Fruit fly (Drosophila melanogaster) whole organism, embryonic: ENCODE results near the gene kibra.
A peak's percentile ranks its signal among the peaks of the same experiment; 100 is the strongest.

Experiments
- Adf1 ChIP-seq: fragments of 200-800 bp; sonication (Bioruptor generic); IDR thresholded peaks from 2 replicates; pipeline ENCODE4 v1.3.6; 2022; ENCODE audit warnings: missing biosample characterization, missing genetic modification characterization
- Atf-2 ChIP-seq: fragments of 200-800 bp; sonication (Bioruptor generic); optimal IDR thresholded peaks from 2 replicates; lab custom pipeline; 2016; ENCODE audit warnings: missing biosample characterization, missing genetic modification characterization
- Atf6 ChIP-seq: fragments of 200-800 bp; sonication (Bioruptor generic); IDR thresholded peaks from 2 replicates; pipeline ENCODE4 v1.3.6; 2022; ENCODE audit warnings: missing biosample characterization, missing genetic modification characterization
- Bdp1 ChIP-seq: fragments of 200-800 bp; sonication (Bioruptor generic); optimal IDR thresholded peaks from 3 replicates; lab custom pipeline; 2016; ENCODE audit warnings: missing biosample characterization, missing genetic modification characterization
- CG10462 ChIP-seq: fragments of 200-800 bp; sonication (Bioruptor generic); optimal IDR thresholded peaks from 2 replicates; lab custom pipeline; 2016; ENCODE audit warnings: missing biosample characterization, missing genetic modification characterization
- CG11504 ChIP-seq: fragments of 200-800 bp; sonication (Bioruptor generic); optimal IDR thresholded peaks from 3 replicates; lab custom pipeline; 2019; ENCODE audit warnings: missing biosample characterization, mild to moderate bottlenecking, missing genetic modification characterization, moderate library complexity
- CG11560 ChIP-seq: fragments of 200-800 bp; sonication (Bioruptor generic); IDR thresholded peaks from 3 replicates; pipeline ENCODE4 v1.3.6; 2022; ENCODE audit warnings: missing biosample characterization, missing genetic modification characterization
- CG11695 ChIP-seq: fragments of 200-800 bp; sonication (Bioruptor generic); IDR thresholded peaks from 3 replicates; pipeline ENCODE4 v1.3.6; 2022; ENCODE audit warnings: missing biosample characterization, missing genetic modification characterization
- CG11696 ChIP-seq: fragments of 200-800 bp; sonication (Bioruptor generic); IDR thresholded peaks from 2 replicates; pipeline ENCODE4 v1.3.6; 2022; ENCODE audit warnings: missing biosample characterization, missing genetic modification characterization
- CG12071 ChIP-seq: fragments of 200-800 bp; sonication (Bioruptor generic); optimal IDR thresholded peaks from 3 replicates; lab custom pipeline; 2018; ENCODE audit warnings: missing biosample characterization, mild to moderate bottlenecking, missing genetic modification characterization
- CG14441 ChIP-seq: fragments of 200-800 bp; sonication (Bioruptor generic); IDR thresholded peaks from 2 replicates; pipeline ENCODE4 v1.3.6; 2022; ENCODE audit warnings: missing biosample characterization, missing genetic modification characterization
- CG15269 ChIP-seq: fragments of 200-800 bp; sonication (Bioruptor generic); optimal IDR thresholded peaks from 2 replicates; lab custom pipeline; 2018; ENCODE audit warnings: missing biosample characterization, mild to moderate bottlenecking, missing genetic modification characterization, moderate library complexity
- CG15601 ChIP-seq: fragments of 200-800 bp; sonication (Bioruptor generic); optimal IDR thresholded peaks from 3 replicates; lab custom pipeline; 2019; ENCODE audit warnings: missing biosample characterization, mild to moderate bottlenecking, missing genetic modification characterization, moderate library complexity
- CG17912 ChIP-seq: fragments of 200-800 bp; sonication (Bioruptor generic); optimal IDR thresholded peaks from 2 replicates; lab custom pipeline; 2018; ENCODE audit warnings: missing biosample characterization, mild to moderate bottlenecking, missing genetic modification characterization
- CG2678 ChIP-seq: fragments of 200-800 bp; sonication (Bioruptor generic); optimal IDR thresholded peaks from 3 replicates; lab custom pipeline; 2019; ENCODE audit warnings: missing biosample characterization, mild to moderate bottlenecking, missing genetic modification characterization, moderate library complexity
- CG30403 ChIP-seq: fragments of 200-800 bp; sonication (Bioruptor generic); optimal IDR thresholded peaks from 3 replicates; lab custom pipeline; 2016; ENCODE audit warnings: missing biosample characterization, missing genetic modification characterization
- CG32532 ChIP-seq: fragments of 200-800 bp; sonication (Bioruptor generic); IDR thresholded peaks from 2 replicates; pipeline ENCODE4 v1.3.6; 2022; ENCODE audit warnings: missing biosample characterization, missing genetic modification characterization
- CG34224 ChIP-seq: fragments of 200-800 bp; sonication (Bioruptor generic); IDR thresholded peaks from 3 replicates; pipeline ENCODE4 v1.3.6; 2022; ENCODE audit warnings: missing biosample characterization, missing genetic modification characterization; ENCODE audit not compliant: partially characterized antibody
- CG34422 ChIP-seq: fragments of 200-800 bp; sonication (Bioruptor generic); IDR thresholded peaks from 3 replicates; pipeline ENCODE4 v1.3.6; 2022; ENCODE audit warnings: missing biosample characterization, missing genetic modification characterization
- CG3726 ChIP-seq: fragments of 200-800 bp; sonication (Bioruptor generic); IDR thresholded peaks from 3 replicates; pipeline ENCODE4, ENCODE4 v1.3.6; 2022; ENCODE audit warnings: missing biosample characterization, missing genetic modification characterization
- CG4707 ChIP-seq: fragments of 200-800 bp; sonication (Bioruptor generic); optimal IDR thresholded peaks from 2 replicates; lab custom pipeline; 2018; ENCODE audit warnings: missing biosample characterization, mild to moderate bottlenecking, missing genetic modification characterization, moderate library complexity
- CG6791 ChIP-seq: fragments of 200-800 bp; sonication (Bioruptor generic); IDR thresholded peaks from 3 replicates; pipeline ENCODE4 v1.3.6; 2022; ENCODE audit warnings: missing biosample characterization, missing genetic modification characterization; ENCODE audit not compliant: partially characterized antibody
- CG8765 ChIP-seq: fragments of 200-800 bp; sonication (Bioruptor generic); IDR thresholded peaks from 2 replicates; pipeline ENCODE4 v1.3.6; 2022; ENCODE audit warnings: missing biosample characterization, missing genetic modification characterization
- CoRest ChIP-seq: fragments of 200-800 bp; sonication (Bioruptor generic); optimal IDR thresholded peaks from 3 replicates; lab custom pipeline; 2018; ENCODE audit warnings: missing biosample characterization, mild to moderate bottlenecking, missing genetic modification characterization, moderate library complexity
- Dip3 ChIP-seq: fragments of 200-800 bp; sonication (Bioruptor generic); optimal IDR thresholded peaks from 3 replicates; lab custom pipeline; 2016; ENCODE audit warnings: missing biosample characterization, missing genetic modification characterization
- Fer2 ChIP-seq: fragments of 200-800 bp; sonication (Bioruptor generic); optimal IDR thresholded peaks from 2 replicates; lab custom pipeline; 2018; ENCODE audit warnings: missing biosample characterization, mild to moderate bottlenecking, missing genetic modification characterization, moderate library complexity
- Hey ChIP-seq: fragments of 200-800 bp; sonication (Bioruptor generic); optimal IDR thresholded peaks from 3 replicates; lab custom pipeline; 2018; ENCODE audit warnings: missing biosample characterization, mild to moderate bottlenecking, missing genetic modification characterization
- Hr39 ChIP-seq: fragments of >200 bp; optimal IDR thresholded peaks from 2 replicates; lab custom pipeline; 2017
- Hr51 ChIP-seq, 2 experiments: fragments of 200-800 bp; sonication (Bioruptor generic); optimal IDR thresholded peaks; 2 replicates in 1 of 2; 3 replicates in 1 of 2; lab custom pipeline; 2016 to 2018; ENCODE audit warnings: missing biosample characterization in 2 of 2, missing genetic modification characterization in 2 of 2, mild to moderate bottlenecking in 1 of 2, moderate library complexity in 1 of 2
- NFAT ChIP-seq: fragments of 200-800 bp; sonication (Bioruptor generic); IDR thresholded peaks from 2 replicates; pipeline ENCODE4 v1.3.6; 2022; ENCODE audit warnings: missing biosample characterization, missing genetic modification characterization
- Nf-YB ChIP-seq: fragments of 200-800 bp; sonication (Bioruptor generic); optimal IDR thresholded peaks from 3 replicates; lab custom pipeline; 2019; ENCODE audit warnings: missing biosample characterization, mild to moderate bottlenecking, missing genetic modification characterization, moderate library complexity
- Nf-YC ChIP-seq: fragments of 200-800 bp; optimal IDR thresholded peaks from 3 replicates; lab custom pipeline; 2019; ENCODE audit warnings: missing biosample characterization, mild to moderate bottlenecking, missing genetic modification characterization, moderate library complexity
- PHDP ChIP-seq: fragments of 200-800 bp; sonication (Bioruptor generic); optimal IDR thresholded peaks from 3 replicates; lab custom pipeline; 2018; ENCODE audit warnings: missing biosample characterization, mild to moderate bottlenecking, missing genetic modification characterization, moderate library complexity
- Xbp1 ChIP-seq: fragments of 200-800 bp; sonication (Bioruptor generic); optimal IDR thresholded peaks from 3 replicates; lab custom pipeline; 2016; ENCODE audit warnings: missing biosample characterization, mild to moderate bottlenecking, missing genetic modification characterization
- Xrp1 ChIP-seq: fragments of 200-800 bp; sonication (Bioruptor generic); IDR thresholded peaks from 2 replicates; pipeline ENCODE4 v1.3.6; 2022; ENCODE audit warnings: missing biosample characterization, missing genetic modification characterization
- ac ChIP-seq: fragments of 200-800 bp; sonication (Bioruptor generic); optimal IDR thresholded peaks from 3 replicates; lab custom pipeline; 2017; ENCODE audit warnings: missing biosample characterization, mild to moderate bottlenecking, missing genetic modification characterization
- aop ChIP-seq: fragments of 200-800 bp; sonication (Bioruptor generic); IDR thresholded peaks from 2 replicates; pipeline ENCODE4 v1.3.6; 2022; ENCODE audit warnings: missing biosample characterization, missing genetic modification characterization
- ash1 ChIP-seq: fragments of 200-800 bp; sonication (Bioruptor generic); optimal IDR thresholded peaks from 2 replicates; lab custom pipeline; 2018; ENCODE audit warnings: missing biosample characterization, mild to moderate bottlenecking, missing genetic modification characterization
- br ChIP-seq: fragments of >200 bp; optimal IDR thresholded peaks from 2 replicates; lab custom pipeline; 2017
- cad ChIP-seq: fragments of >200 bp; optimal IDR thresholded peaks from 2 replicates; lab custom pipeline; 2017; ENCODE audit warnings: missing biosample characterization, missing genetic modification characterization
- dati ChIP-seq: fragments of 200-800 bp; sonication (Bioruptor generic); IDR thresholded peaks from 2 replicates; pipeline ENCODE4 v1.3.6; 2022; ENCODE audit warnings: missing biosample characterization, missing genetic modification characterization
- gt ChIP-seq: fragments of 200-800 bp; sonication (Bioruptor generic); IDR thresholded peaks from 2 replicates; pipeline ENCODE4 v1.3.6; 2022; ENCODE audit warnings: missing biosample characterization, missing genetic modification characterization
- ind ChIP-seq: fragments of 200-800 bp; sonication (Bioruptor generic); optimal IDR thresholded peaks from 3 replicates; lab custom pipeline; 2016; ENCODE audit warnings: missing biosample characterization, missing genetic modification characterization
- lilli ChIP-seq: fragments of 200-800 bp; sonication (Bioruptor generic); optimal IDR thresholded peaks from 3 replicates; lab custom pipeline; 2016; ENCODE audit warnings: missing biosample characterization, missing genetic modification characterization
- oc ChIP-seq: fragments of 200-800 bp; sonication (Bioruptor generic); optimal IDR thresholded peaks from 2 replicates; lab custom pipeline; 2018; ENCODE audit warnings: missing biosample characterization, mild to moderate bottlenecking, missing genetic modification characterization, moderate library complexity
- odd ChIP-seq: fragments of 200-800 bp; sonication (Bioruptor generic); optimal IDR thresholded peaks from 2 replicates; lab custom pipeline; 2017; ENCODE audit warnings: missing biosample characterization, mild to moderate bottlenecking, missing genetic modification characterization
- row ChIP-seq: fragments of 200-800 bp; sonication (Bioruptor generic); IDR thresholded peaks from 3 replicates; pipeline ENCODE4 v1.3.6; 2022; ENCODE audit warnings: missing biosample characterization, missing genetic modification characterization
- schlank ChIP-seq: fragments of 200-800 bp; sonication (Bioruptor generic); optimal IDR thresholded peaks from 2 replicates; lab custom pipeline; 2018; ENCODE audit warnings: missing biosample characterization, mild to moderate bottlenecking, missing genetic modification characterization
- sens ChIP-seq: fragments of 200-800 bp; sonication (Bioruptor generic); peaks from one replicate; lab custom pipeline; 2016; ENCODE audit warnings: missing biosample characterization, missing genetic modification characterization
- sim ChIP-seq: fragments of 200-800 bp; sonication (Bioruptor generic); IDR thresholded peaks from 2 replicates; pipeline ENCODE4 v1.3.6; 2022; ENCODE audit warnings: missing biosample characterization, missing genetic modification characterization
- sob ChIP-seq: fragments of 200-800 bp; sonication (Bioruptor generic); IDR thresholded peaks from 2 replicates; pipeline ENCODE4 v1.3.6; 2022; ENCODE audit warnings: missing biosample characterization, missing genetic modification characterization
- trh ChIP-seq: fragments of 200-800 bp; sonication (Bioruptor generic); optimal IDR thresholded peaks from 2 replicates; lab custom pipeline; 2016; ENCODE audit warnings: missing biosample characterization, missing genetic modification characterization
- wdn ChIP-seq: fragments of 200-800 bp; sonication (Bioruptor generic); IDR thresholded peaks from 2 replicates; pipeline ENCODE4 v1.3.6; 2022; ENCODE audit warnings: missing biosample characterization, missing genetic modification characterization
- zen ChIP-seq: fragments of 200-800 bp; sonication (Bioruptor generic); optimal IDR thresholded peaks from 3 replicates; lab custom pipeline; 2018; ENCODE audit warnings: missing biosample characterization, mild to moderate bottlenecking, missing genetic modification characterization, moderate library complexity
- zfh1 ChIP-seq: fragments of 200-800 bp; sonication (Bioruptor generic); IDR thresholded peaks from 3 replicates; pipeline ENCODE4 v1.3.6; 2022; ENCODE audit warnings: missing biosample characterization, missing genetic modification characterization

Gene kibra

dm6 chr3R:14706860-14707259, 17.2 kb downstream of the kibra start (continued):
- no peak for TF ChIP-seq cad (GFP tag; lab: Kevin White, UChicago)
- no peak for TF ChIP-seq Nf-YB (GFP tag; lab: Kevin White, UChicago)
- TF ChIP-seq trh (GFP tag; lab: Kevin White, UChicago): no peak
- TF ChIP-seq NFAT (GFP tag; lab: Robert Waterston, UW): peak; percentile 77
- TF ChIP-seq sens (GFP tag; lab: Kevin White, UChicago): peak; percentile 84
- peak; percentile 42 for TF ChIP-seq CG30403
- TF ChIP-seq CG2678: peak; percentile 68
- TF ChIP-seq ind: peak; percentile 71
- peak; percentile 53 for TF ChIP-seq Xbp1
- 0 out of 2 replicates have a peak, but pooled peaks have one; percentile 39 for TF ChIP-seq dati
- no peak for TF ChIP-seq CG12071 (GFP tag; lab: Kevin White, UChicago)
- peak; percentile 78 for TF ChIP-seq row (GFP tag; lab: Robert Waterston, UW)
- TF ChIP-seq CG15601: no peak
- peak; percentile 70 for TF ChIP-seq lilli (GFP tag; lab: Kevin White, UChicago)
- TF ChIP-seq CG14441 (GFP tag; lab: Robert Waterston, UW): peak; percentile 81
- no peak for TF ChIP-seq Bdp1
- no peak for TF ChIP-seq Hr39
- TF ChIP-seq ash1 (GFP tag; lab: Kevin White, UChicago): no peak
- no peak for TF ChIP-seq CG17912 (GFP tag; lab: Kevin White, UChicago)
- 0 out of 2 replicates have a peak, but pooled peaks have one; percentile 8 for TF ChIP-seq CG8765
- peak; percentile 46; the same call in 1 of the 2 replicates for TF ChIP-seq aop
- TF ChIP-seq gt (GFP tag; lab: Robert Waterston, UW): no peak; the same call in 1 of the 2 replicates
- peak; percentile 59; the same call in 2 of the 3 replicates for TF ChIP-seq CG34422 (GFP tag; lab: Robert Waterston, UW)
- no peak for TF ChIP-seq br (lab: Kevin White, UChicago)
- TF ChIP-seq CG11560 (tag; lab: Robert Waterston, UW): peak; percentile 49; the same call in 2 of the 3 replicates
- TF ChIP-seq Atf6: peak; percentile 87
- no peak for TF ChIP-seq ac (GFP tag; lab: Kevin White, UChicago)
- TF ChIP-seq odd: no peak
- TF ChIP-seq CG15269 (tag; lab: Kevin White, UChicago): peak; percentile 65
- peak; percentile 73 for TF ChIP-seq CG34224 (GFP tag; lab: Robert Waterston, UW)
- TF ChIP-seq Xrp1 (GFP tag; lab: Robert Waterston, UW): peak; percentile 67
- peak; percentile 40 for TF ChIP-seq schlank
- peak; percentile 73; the same call in 2 of the 3 replicates for TF ChIP-seq CG6791
- TF ChIP-seq CoRest (tag; lab: Kevin White, UChicago): peak; percentile 54
- TF ChIP-seq Fer2 (tag; lab: Kevin White, UChicago): no peak
- peak; percentile 72 for TF ChIP-seq sob (GFP tag; lab: Robert Waterston, UW)
- TF ChIP-seq Hr51 (GFP tag; optimal IDR thresholded peaks at IDR 0.05; lab: Kevin White, UChicago): peak; percentile 50 to 54
- TF ChIP-seq sim: 0 out of 2 replicates have a peak, but pooled peaks have one; percentile 16
- no peak for TF ChIP-seq CG10462 (GFP tag; lab: Kevin White, UChicago)
- TF ChIP-seq Hey (tag; lab: Kevin White, UChicago): no peak
- TF ChIP-seq PHDP (tag; lab: Kevin White, UChicago): peak; percentile 63
- TF ChIP-seq Nf-YC: no peak
- TF ChIP-seq Dip3: peak; percentile 59

- TF ChIP-seq CG4707 (GFP tag; lab: Kevin White, UChicago): no peak
- TF ChIP-seq CG32532: peak; percentile 5; the same call in 1 of the 2 replicates
- TF ChIP-seq oc (tag; lab: Kevin White, UChicago): peak; percentile 2
- peak; percentile 9 for TF ChIP-seq CG11504 (tag; lab: Kevin White, UChicago)
- no peak for TF ChIP-seq zen (tag; lab: Kevin White, UChicago)
- 0 out of 3 replicates have a peak, but pooled peaks have one; percentile 42 for TF ChIP-seq zfh1
- peak; percentile 82 for TF ChIP-seq CG11696 (GFP tag; lab: Robert Waterston, UW)
- peak; percentile 53; the same call in 1 of the 3 replicates for TF ChIP-seq CG11695 (GFP tag; lab: Robert Waterston, UW)
- no peak for TF ChIP-seq Atf-2 (GFP tag; lab: Kevin White, UChicago)
- 0 out of 2 replicates have a peak, but pooled peaks have one; percentile 8 for TF ChIP-seq CG14441 (GFP tag; lab: Robert Waterston, UW)
- peak; percentile 40; the same call in 1 of the 2 replicates for TF ChIP-seq wdn
- TF ChIP-seq CG3726 (GFP tag; lab: Robert Waterston, UW): no peak
- 0 out of 2 replicates have a peak, but pooled peaks have one; percentile 7 for TF ChIP-seq Adf1 (GFP tag; lab: Robert Waterston, UW)
These were observed 17.7 kb downstream of the kibra start for dm6 chr3R:14706354-14706753.
